Fruit fly (Drosophila melanogaster): Measurements from ENCODE around the gene Smg6.

Gene Smg6

dm6 chr3R:25047504-25047903 lies 14.2 kb upstream of the Smg6 start, which contains the start of gene CG11790 (continued):
- TF ChIP-seq CG3847 (GFP tag; IDR thresholded peaks at IDR 0.05) (no peak), stwl (tag; optimal IDR thresholded peaks at IDR 0.05) (peak; percentile 38), pnt (GFP tag; optimal IDR thresholded peaks at IDR 0.05) (no peak), CG8478 (optimal IDR thresholded peaks at IDR 0.05) (no peak), trem (tag; optimal IDR thresholded peaks at IDR 0.05) (no peak), CG17829 (tag; optimal IDR thresholded peaks at IDR 0.05) (peak; percentile 7), corto (GFP tag; optimal IDR thresholded peaks at IDR 0.05) (no peak), CG2199 (GFP tag; IDR thresholded peaks at IDR 0.05) (no peak), NC2β (GFP tag; optimal IDR thresholded peaks at IDR 0.05) (no peak), Bgb (GFP tag; IDR thresholded peaks at IDR 0.05; ENCODE audit: partially characterized antibody) (peak; percentile 87), sima (GFP tag; optimal IDR thresholded peaks at IDR 0.05) (no peak), CG9609 (GFP tag; optimal IDR thresholded peaks at IDR 0.05) (no peak), ci (GFP tag; IDR thresholded peaks at IDR 0.05) (peak; percentile 59; the same call in 2 of the 3 replicates), gem (tag; optimal IDR thresholded peaks at IDR 0.05) (no peak), ara (GFP tag; IDR thresholded peaks at IDR 0.05) (no peak), Xrp1 (GFP tag; IDR thresholded peaks at IDR 0.05) (peak; percentile 25; the same call in 1 of the 2 replicates), ac (GFP tag; optimal IDR thresholded peaks at IDR 0.05) (no peak), Chrac-16 (GFP tag; optimal IDR thresholded peaks at IDR 0.05) (no peak), CG17328 (GFP tag; IDR thresholded peaks at IDR 0.05) (no peak), fru (optimal IDR thresholded peaks at IDR 0.05) (no peak), nerfin-2 (GFP tag; IDR thresholded peaks at IDR 0.05; ENCODE audit: partially characterized antibody) (peak; percentile 59), toy (GFP tag; IDR thresholded peaks at IDR 0.05) (no peak), ham (GFP tag; IDR thresholded peaks at IDR 0.05) (no peak), ttk (GFP tag; IDR thresholded peaks at IDR 0.05) (no peak), CG6791 (GFP tag; IDR thresholded peaks at IDR 0.05; ENCODE audit: partially characterized antibody) (peak; percentile 83), lov (optimal IDR thresholded peaks at IDR 0.05) (no peak), lov (GFP tag; IDR thresholded peaks at IDR 0.05) (0 out of 3 replicates have a peak, but pooled peaks have one; percentile 16), unc-4 (GFP tag; IDR thresholded peaks at IDR 0.05; ENCODE audit: partially characterized antibody) (peak; percentile 80), CG11398 (GFP tag; optimal IDR thresholded peaks at IDR 0.05) (no peak), repo (GFP tag; optimal IDR thresholded peaks at IDR 0.05) (no peak), CG4854 (GFP tag; optimal IDR thresholded peaks at IDR 0.05) (no peak), rib (GFP tag; IDR thresholded peaks at IDR 0.05) (no peak), Med (GFP tag) (peak; percentile 80), ato (GFP tag; IDR thresholded peaks at IDR 0.05; ENCODE audit: partially characterized antibody) (peak; percentile 82), CG8281 (tag; optimal IDR thresholded peaks at IDR 0.05) (no peak), Gug (GFP tag; IDR thresholded peaks at IDR 0.05) (no peak; the same call in 3 of the 4 replicates), PHDP (tag; optimal IDR thresholded peaks at IDR 0.05) (peak; percentile 4), CG33213 (GFP tag; optimal IDR thresholded peaks at IDR 0.05) (no peak), dmrt11E (tag; optimal IDR thresholded peaks at IDR 0.05) (no peak), CG13775 (GFP tag; optimal IDR thresholded peaks at IDR 0.05) (no peak), Nf-YC (tag; optimal IDR thresholded peaks at IDR 0.05) (no peak), Dref (GFP tag; IDR thresholded peaks at IDR 0.05) (peak; percentile 80), CG18619 (GFP tag; optimal IDR thresholded peaks at IDR 0.05) (no peak), psq (GFP tag; optimal IDR thresholded peaks at IDR 0.05) (no peak), mld (GFP tag; IDR thresholded peaks at IDR 0.05; ENCODE audit: partially characterized antibody) (peak; percentile 73), D19A (tag; optimal IDR thresholded peaks at IDR 0.05) (no peak), CG8089 (GFP tag; optimal IDR thresholded peaks at IDR 0.05) (no peak), E2f1 (GFP tag; IDR thresholded peaks at IDR 0.05) (no peak), Usf (GFP tag; optimal IDR thresholded peaks at IDR 0.05) (no peak), BEAF-32 (GFP tag; optimal IDR thresholded peaks at IDR 0.05) (peak; percentile 74), CG8388 (GFP tag; optimal IDR thresholded peaks at IDR 0.05) (no peak), bsh (GFP tag; optimal IDR thresholded peaks at IDR 0.05) (no peak)

All from whole organism, embryonic.